Worm (Caenorhabditis elegans) whole organism, mixed stage, embryonic: ENCODE results near the gene K02C4.2.

Experiments
- ceh-83 ChIP-seq: fragments of 200-800 bp; sonication (Bioruptor generic); optimal IDR thresholded peaks from 2 replicates; lab custom pipeline; 2018; ENCODE audit warnings: mild to moderate bottlenecking, missing genetic modification characterization, missing compliant biosample characterization
- ces-1 ChIP-seq: fragments of 150-350 bp; optimal IDR thresholded peaks from 2 replicates; lab custom pipeline; 2014; ENCODE audit warnings: missing biosample characterization, missing genetic modification reagents, missing genetic modification characterization
- drap-1 ChIP-seq: fragments of 200-800 bp; sonication (Bioruptor generic); optimal IDR thresholded peaks from 3 replicates; lab custom pipeline; 2018; ENCODE audit warnings: mild to moderate bottlenecking, missing genetic modification characterization, missing compliant biosample characterization
- elt-3 ChIP-seq: fragments of 150-350 bp; optimal IDR thresholded peaks from 2 replicates; lab custom pipeline; 2014; ENCODE audit warnings: missing biosample characterization, missing genetic modification characterization
- lin-13 ChIP-seq: fragments of 150-350 bp; optimal IDR thresholded peaks from 2 replicates; lab custom pipeline; 2014; ENCODE audit warnings: missing biosample characterization, missing genetic modification characterization
- lsy-2 ChIP-seq: fragments of 150-350 bp; optimal IDR thresholded peaks from 2 replicates; lab custom pipeline; 2014; ENCODE audit warnings: missing biosample characterization, missing genetic modification characterization
- nhr-237 ChIP-seq: fragments of 150-350 bp; optimal IDR thresholded peaks from 2 replicates; lab custom pipeline; 2014; ENCODE audit warnings: missing biosample characterization, missing genetic modification characterization
- nhr-28 ChIP-seq: fragments of 150-350 bp; optimal IDR thresholded peaks from 2 replicates; lab custom pipeline; 2014; ENCODE audit warnings: missing biosample characterization, missing genetic modification characterization
- pha-4 ChIP-seq: fragments of 150-350 bp; optimal IDR thresholded peaks from 2 replicates; lab custom pipeline; 2018; ENCODE audit warnings: missing biosample characterization, missing genetic modification reagents, missing genetic modification characterization
- snpc-4 ChIP-seq: fragments of 150-350 bp; optimal IDR thresholded peaks from 2 replicates; lab custom pipeline; 2014; ENCODE audit warnings: missing biosample characterization, missing genetic modification characterization
- unc-39 ChIP-seq: fragments of 150-350 bp; optimal IDR thresholded peaks from 2 replicates; lab custom pipeline; 2014; ENCODE audit warnings: missing biosample characterization, missing genetic modification characterization
- unc-62 ChIP-seq: fragments of 150-350 bp; optimal IDR thresholded peaks from 2 replicates; lab custom pipeline; 2014; ENCODE audit warnings: missing biosample characterization, missing genetic modification reagents, missing genetic modification characterization
- zip-8 ChIP-seq: fragments of 150-350 bp; optimal IDR thresholded peaks from 2 replicates; lab custom pipeline; 2014; ENCODE audit warnings: missing biosample characterization, missing genetic modification characterization
- ztf-11 ChIP-seq: fragments of 150-350 bp; optimal IDR thresholded peaks from 2 replicates; lab custom pipeline; 2014; ENCODE audit warnings: missing biosample characterization, missing genetic modification characterization

DNA sequence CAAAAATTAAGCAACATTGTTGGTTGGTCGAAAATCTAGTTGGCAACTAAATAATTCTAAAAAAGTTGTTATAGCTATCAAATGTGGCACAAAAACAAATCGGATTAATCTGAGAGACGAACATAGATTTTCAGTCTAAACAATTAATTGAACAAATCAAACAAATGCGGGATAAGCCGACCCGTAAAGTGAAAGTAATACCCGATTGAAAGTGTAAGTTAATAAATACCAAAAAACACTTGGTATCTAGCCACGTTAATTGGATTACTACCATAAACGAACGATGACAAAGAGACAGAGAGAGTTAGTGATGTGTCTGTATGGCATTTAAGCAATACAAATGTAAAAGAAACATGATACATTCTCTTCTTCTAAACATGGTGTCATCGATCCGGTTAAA lies 18.4 kb downstream of the K02C4.2 start:
- no peak for TF ChIP-seq snpc-4
- TF ChIP-seq nhr-28 (tag; lab: Kevin White, UChicago) = no peak
- TF ChIP-seq unc-62 (GFP tag; lab: Kevin White, UChicago) = no peak
- TF ChIP-seq nhr-237 = no peak
- no peak for TF ChIP-seq elt-3 (tag; lab: Kevin White, UChicago)
- TF ChIP-seq ztf-11 (tag; lab: Kevin White, UChicago) = no peak
- no peak for TF ChIP-seq unc-39
- no peak for TF ChIP-seq ceh-83 (GFP tag; lab: Kevin White, UChicago)
- no peak for TF ChIP-seq lsy-2
- no peak for TF ChIP-seq pha-4 (tag; lab: Kevin White, UChicago)
- no peak for TF ChIP-seq ces-1 (GFP tag; lab: Kevin White, UChicago)
- no peak for TF ChIP-seq lin-13
- TF ChIP-seq zip-8 (tag; lab: Kevin White, UChicago) = no peak
- TF ChIP-seq drap-1 (GFP tag; lab: Kevin White, UChicago) = no peak
